Worm (Caenorhabditis elegans): ENCODE measurements around the gene acbp-3.

The acbp-3 gene

ce11 chrX:10890965-10891364 is 12.1 kb upstream of the acbp-3 start, which contains the start of gene F47B10.4:
F47B10.4 (plus strand) TSS chrX:10891265.
- TF ChIP-seq him-1 (tag; optimal IDR thresholded peaks at IDR 0.05) = no peak
- no peak for TF ChIP-seq dao-5 (tag; optimal IDR thresholded peaks at IDR 0.05)

- no peak for TF ChIP-seq him-1 (tag; optimal IDR thresholded peaks at IDR 0.05)
- TF ChIP-seq dao-5 (tag; optimal IDR thresholded peaks at IDR 0.05) = no peak
- no peak for TF ChIP-seq W03F9.2 (tag; optimal IDR thresholded peaks at IDR 0.05)
Observed at ce11 chrX:10891890-10892289, 11.2 kb upstream of the acbp-3 start, which contains the start of gene F47B10.3. F47B10.3 (plus strand) TSS chrX:10892190.

- no peak for TF ChIP-seq dao-5 (tag; optimal IDR thresholded peaks at IDR 0.05)
- no peak for TF ChIP-seq W03F9.2 (tag; optimal IDR thresholded peaks at IDR 0.05)
- TF ChIP-seq him-1 (tag; optimal IDR thresholded peaks at IDR 0.05) = no peak
Observed at ce11 chrX:10896498-10896897, 6.6 kb upstream of the acbp-3 start, which contains the start of gene haly-1. haly-1 (minus strand) TSS chrX:10896598.

ce11 chrX:10900079-10900724 is 2.9 kb upstream of the acbp-3 start, which contains the start of gene suca-1:
suca-1 (minus strand) TSS chrX:10900114.
- TF ChIP-seq dao-5 (tag; optimal IDR thresholded peaks at IDR 0.05) (no peak), W03F9.2 (tag; optimal IDR thresholded peaks at IDR 0.05) (no peak), him-1 (tag; optimal IDR thresholded peaks at IDR 0.05) (no peak)

- TF ChIP-seq dao-5 (tag; optimal IDR thresholded peaks at IDR 0.05) = no peak
Observed at ce11 chrX:10900952-10901351, 2.1 kb upstream of the acbp-3 start.

ce11 chrX:10901766-10902165 is 1.3 kb upstream of the acbp-3 start:
- TF ChIP-seq W03F9.2 (tag; optimal IDR thresholded peaks at IDR 0.05) (no peak), him-1 (tag; optimal IDR thresholded peaks at IDR 0.05) (no peak), dao-5 (tag; optimal IDR thresholded peaks at IDR 0.05) (no peak)

- no peak for TF ChIP-seq dao-5 (tag; optimal IDR thresholded peaks at IDR 0.05)
Observed at ce11 chrX:10903416-10903815, 344 bp downstream of the acbp-3 start.

- no peak for TF ChIP-seq him-1 (tag; optimal IDR thresholded peaks at IDR 0.05)
- TF ChIP-seq W03F9.2 (tag; optimal IDR thresholded peaks at IDR 0.05) = no peak
- no peak for TF ChIP-seq dao-5 (tag; optimal IDR thresholded peaks at IDR 0.05)
Observed at ce11 chrX:10907418-10907817, 4.3 kb downstream of the acbp-3 start.

ce11 chrX:10909661-10910060 is 6.6 kb downstream of the acbp-3 start:
- no peak for TF ChIP-seq dao-5 (tag; optimal IDR thresholded peaks at IDR 0.05)
- no peak for TF ChIP-seq him-1 (tag; optimal IDR thresholded peaks at IDR 0.05)
- TF ChIP-seq W03F9.2 (tag; optimal IDR thresholded peaks at IDR 0.05) = no peak

- TF ChIP-seq dao-5 (tag; optimal IDR thresholded peaks at IDR 0.05) (no peak), him-1 (tag; optimal IDR thresholded peaks at IDR 0.05) (no peak), W03F9.2 (tag; optimal IDR thresholded peaks at IDR 0.05) (no peak)
Observed at ce11 chrX:10910716-10911115, 7.6 kb downstream of the acbp-3 start, which contains the start of gene F47B10.8. F47B10.8 (minus strand) TSS chrX:10910816.

ce11 chrX:10913981-10914380 is 10.9 kb downstream of the acbp-3 start, which contains the start of gene F47B10.9:
F47B10.9 (minus strand) TSS chrX:10914081.
- TF ChIP-seq him-1 (tag; optimal IDR thresholded peaks at IDR 0.05) = no peak

- no peak for TF ChIP-seq him-1 (tag; optimal IDR thresholded peaks at IDR 0.05)
- no peak for TF ChIP-seq W03F9.2 (tag; optimal IDR thresholded peaks at IDR 0.05)
- TF ChIP-seq dao-5 (tag; optimal IDR thresholded peaks at IDR 0.05) = no peak
Observed at ce11 chrX:10914421-10915277, 11.6 kb downstream of the acbp-3 start.

ce11 chrX:10916194-10916593 is 13.1 kb downstream of the acbp-3 start:
- no peak for TF ChIP-seq W03F9.2 (tag; optimal IDR thresholded peaks at IDR 0.05)
- no peak for TF ChIP-seq dao-5 (tag; optimal IDR thresholded peaks at IDR 0.05)
- TF ChIP-seq him-1 (tag; optimal IDR thresholded peaks at IDR 0.05) = no peak

- TF ChIP-seq W03F9.2 (tag; optimal IDR thresholded peaks at IDR 0.05) = no peak
Observed at ce11 chrX:10919613-10920012, 16.5 kb downstream of the acbp-3 start, which contains the start of gene nstp-9. nstp-9 (minus strand) TSS chrX:10919713.

All from whole organism, L4/young adult.